Worm (Caenorhabditis elegans) whole organism, late embryonic: ENCODE measurements around the gene C40H1.9.

Source experiments
- C08G9.2 ChIP-seq: sonication (generic microtip); optimal IDR thresholded peaks from 2 replicates; lab custom pipeline; 2016; ENCODE audit warnings: mild to moderate bottlenecking, missing genetic modification characterization, moderate library complexity, missing compliant biosample characterization
- ama-1 ChIP-seq: fragments of 150-350 bp; optimal IDR thresholded peaks from 2 replicates; lab custom pipeline; 2014
- ceh-19 ChIP-seq: fragments of 200-800 bp; sonication (Bioruptor generic); optimal IDR thresholded peaks from 2 replicates; lab custom pipeline; 2018; ENCODE audit warnings: mild to moderate bottlenecking, missing genetic modification characterization, missing compliant biosample characterization
- dmd-4 ChIP-seq: sonication (generic microtip); optimal IDR thresholded peaks from 2 replicates; lab custom pipeline; 2016; ENCODE audit warnings: borderline replicate concordance, missing genetic modification characterization, missing compliant biosample characterization
- fax-1 ChIP-seq: sonication (generic microtip); optimal IDR thresholded peaks from 2 replicates; lab custom pipeline; 2016; ENCODE audit warnings: missing genotype, missing genetic modification characterization, missing compliant biosample characterization
- lim-6 ChIP-seq: sonication (generic microtip); optimal IDR thresholded peaks from 2 replicates; lab custom pipeline; 2016; ENCODE audit warnings: missing genetic modification characterization, missing compliant biosample characterization
- lin-11 ChIP-seq: fragments of 200-800 bp; sonication (Bioruptor generic); optimal IDR thresholded peaks from 2 replicates; lab custom pipeline; 2018; ENCODE audit warnings: mild to moderate bottlenecking, missing genetic modification characterization, missing compliant biosample characterization
- nhr-11 ChIP-seq: fragments of 150-350 bp; optimal IDR thresholded peaks from 2 replicates; lab custom pipeline; 2014; ENCODE audit warnings: missing biosample characterization, missing genetic modification characterization
- pha-4 ChIP-seq: fragments of 150-350 bp; optimal IDR thresholded peaks from 2 replicates; lab custom pipeline; 2018; ENCODE audit warnings: missing biosample characterization, missing genetic modification reagents, missing genetic modification characterization
- pqm-1 ChIP-seq: sonication (generic microtip); optimal IDR thresholded peaks from 2 replicates; lab custom pipeline; 2016; ENCODE audit warnings: missing genetic modification characterization, missing compliant biosample characterization
- sox-4 ChIP-seq: sonication (generic microtip); optimal IDR thresholded peaks from 2 replicates; lab custom pipeline; 2017; ENCODE audit warnings: mild to moderate bottlenecking, missing genetic modification characterization, inconsistent platforms, missing compliant biosample characterization
- tbx-2 ChIP-seq: sonication (generic microtip); optimal IDR thresholded peaks from 2 replicates; lab custom pipeline; 2016; ENCODE audit warnings: missing genetic modification characterization, missing compliant biosample characterization
- ztf-16 ChIP-seq: sonication (generic microtip); optimal IDR thresholded peaks from 2 replicates; lab custom pipeline; 2017; ENCODE audit warnings: missing genetic modification characterization, missing compliant biosample characterization

DNA sequence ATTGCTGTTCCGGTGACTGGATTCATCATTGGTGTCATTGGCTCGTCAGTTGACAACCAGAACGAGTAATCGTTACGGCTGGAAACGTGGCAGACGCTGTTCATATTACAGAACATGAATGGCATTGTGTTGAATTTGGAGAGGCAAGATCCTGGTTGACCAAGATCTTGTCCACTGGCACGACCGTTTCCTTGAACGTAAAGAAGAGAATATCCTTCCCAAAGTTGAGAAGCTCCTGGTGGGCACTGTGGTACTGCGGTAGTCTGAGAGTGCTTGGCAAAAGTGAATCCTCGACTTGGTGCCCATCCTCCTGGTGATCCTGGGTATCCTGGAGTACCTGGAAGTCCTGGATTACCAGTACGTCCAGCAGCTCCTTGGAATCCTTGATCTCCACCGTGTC lies 18.2 kb downstream of the C40H1.9 start:
- TF ChIP-seq pha-4 (tag; lab: Kevin White, UChicago) (no peak), ama-1 (lab: Kevin White, UChicago) (no peak), nhr-11 (tag; lab: Kevin White, UChicago) (no peak), tbx-2 (tag; lab: Kevin White, UChicago) (no peak), sox-4 (tag; lab: Kevin White, UChicago) (no peak), lin-11 (no peak), fax-1 (tag; lab: Kevin White, UChicago) (no peak), ceh-19 (GFP tag; lab: Kevin White, UChicago) (no peak), C08G9.2 (tag; lab: Kevin White, UChicago) (no peak), dmd-4 (tag; lab: Kevin White, UChicago) (no peak), pqm-1 (tag; lab: Kevin White, UChicago) (no peak), lim-6 (tag; lab: Kevin White, UChicago) (no peak), ztf-16 (no peak)
